Worm (Caenorhabditis elegans): ENCODE measurements around the gene col-142.

DNA sequence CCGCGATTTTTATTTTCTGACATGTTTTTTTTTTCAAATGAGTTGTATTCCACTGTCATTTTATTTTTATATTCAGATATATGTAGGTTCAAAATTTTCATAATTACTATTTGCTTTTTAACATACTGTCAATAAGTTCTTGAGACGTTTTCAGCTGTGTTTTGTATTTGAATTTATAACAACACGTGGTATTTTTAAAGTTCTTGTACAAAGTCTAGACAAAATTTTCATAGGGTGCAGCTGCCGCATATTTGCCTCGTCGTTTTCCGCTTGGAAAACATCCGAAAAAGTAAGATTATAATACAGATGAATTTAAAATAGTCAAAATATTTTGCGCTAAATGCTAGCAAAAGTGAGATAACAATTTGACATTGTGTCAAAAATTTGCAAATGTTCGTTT lies 2.2 kb upstream of the col-142 start, which contains the start of gene dmsr-15:
- no peak for TF ChIP-seq ama-1 (optimal IDR thresholded peaks at IDR 0.05)
- TF ChIP-seq lin-39 (tag; optimal IDR thresholded peaks at IDR 0.05): no peak
- no peak for TF ChIP-seq ceh-16 (tag; optimal IDR thresholded peaks at IDR 0.05)
- TF ChIP-seq lin-13 (GFP tag; optimal IDR thresholded peaks at IDR 0.05): no peak
- no peak for TF ChIP-seq zag-1 (tag; optimal IDR thresholded peaks at IDR 0.05)
- TF ChIP-seq lsy-2 (tag; optimal IDR thresholded peaks at IDR 0.05): no peak
- TF ChIP-seq skn-1 (tag; optimal IDR thresholded peaks at IDR 0.05): no peak
- TF ChIP-seq unc-39 (tag; optimal IDR thresholded peaks at IDR 0.05): no peak
- no peak for TF ChIP-seq unc-62 (GFP tag; optimal IDR thresholded peaks at IDR 0.05)
- no peak for TF ChIP-seq fos-1 (tag; optimal IDR thresholded peaks at IDR 0.05)

All from whole organism, L2 larva.